Fruit fly (Drosophila melanogaster) whole organism, embryonic: ENCODE results near the gene Cyp4d14.

Experiments
- Atf3 ChIP-seq: fragments of 200-800 bp; sonication (Bioruptor generic); optimal IDR thresholded peaks from 3 replicates; lab custom pipeline; 2016; ENCODE audit warnings: missing biosample characterization, missing genetic modification characterization
- Atf6 ChIP-seq: fragments of 200-800 bp; sonication (Bioruptor generic); IDR thresholded peaks from 2 replicates; pipeline ENCODE4 v1.3.6; 2022; ENCODE audit warnings: missing biosample characterization, missing genetic modification characterization
- Blimp-1 ChIP-seq: fragments of 200-800 bp; sonication (Bioruptor generic); optimal IDR thresholded peaks from 3 replicates; lab custom pipeline; 2018; ENCODE audit warnings: missing biosample characterization, missing genetic modification characterization, mild to moderate bottlenecking, moderate library complexity, missing genetic modification reagents
- CG11695 ChIP-seq: fragments of 200-800 bp; sonication (Bioruptor generic); IDR thresholded peaks from 3 replicates; pipeline ENCODE4 v1.3.6; 2022; ENCODE audit warnings: missing biosample characterization, missing genetic modification characterization
- CG12104 ChIP-seq: fragments of 200-800 bp; sonication (Bioruptor generic); optimal IDR thresholded peaks from 3 replicates; lab custom pipeline; 2016; ENCODE audit warnings: missing biosample characterization, missing genetic modification characterization
- CG12219 ChIP-seq: fragments of 200-800 bp; sonication (Bioruptor generic); optimal IDR thresholded peaks from 3 replicates; lab custom pipeline; 2018; ENCODE audit warnings: missing biosample characterization, mild to moderate bottlenecking, missing genetic modification characterization
- CG13624 ChIP-seq: fragments of 200-800 bp; sonication (Bioruptor generic); optimal IDR thresholded peaks from 2 replicates; lab custom pipeline; 2016; ENCODE audit warnings: missing biosample characterization, missing genetic modification characterization
- CG13775 ChIP-seq: fragments of 200-800 bp; sonication (Bioruptor generic); optimal IDR thresholded peaks from 3 replicates; lab custom pipeline; 2017; ENCODE audit warnings: missing biosample characterization, mild to moderate bottlenecking, missing genetic modification characterization
- CG1647 ChIP-seq: fragments of 200-800 bp; sonication (Bioruptor generic); optimal IDR thresholded peaks from 3 replicates; lab custom pipeline; 2016; ENCODE audit warnings: missing biosample characterization, missing genetic modification characterization
- CG18011 ChIP-seq: fragments of 200-800 bp; sonication (Bioruptor generic); optimal IDR thresholded peaks from 2 replicates; lab custom pipeline; 2017; ENCODE audit warnings: missing biosample characterization, missing genetic modification characterization, mild to moderate bottlenecking, moderate library complexity, missing genotype
- CG18262 ChIP-seq: fragments of 200-800 bp; optimal IDR thresholded peaks from 3 replicates; lab custom pipeline; 2019; ENCODE audit warnings: missing biosample characterization, mild to moderate bottlenecking, missing genetic modification characterization, moderate library complexity
- CG2120 ChIP-seq: fragments of 200-800 bp; sonication (Bioruptor generic); optimal IDR thresholded peaks from 3 replicates; lab custom pipeline; 2016; ENCODE audit warnings: missing biosample characterization, missing genetic modification characterization
- CG32767 ChIP-seq: fragments of 200-800 bp; sonication (Bioruptor generic); IDR thresholded peaks from 2 replicates; pipeline ENCODE4 v1.3.6; 2022; ENCODE audit warnings: missing biosample characterization, missing genetic modification characterization
- CG3281 ChIP-seq: fragments of 200-800 bp; sonication (Bioruptor generic); optimal IDR thresholded peaks from 3 replicates; lab custom pipeline; 2017; ENCODE audit warnings: missing biosample characterization, mild to moderate bottlenecking, missing genetic modification characterization
- CG4282 ChIP-seq: fragments of 200-800 bp; sonication (Bioruptor generic); optimal IDR thresholded peaks from 2 replicates; lab custom pipeline; 2016; ENCODE audit warnings: missing biosample characterization, missing genetic modification characterization
- CG4328 ChIP-seq: fragments of 200-800 bp; sonication (Bioruptor generic); optimal IDR thresholded peaks from 3 replicates; lab custom pipeline; 2017; ENCODE audit warnings: missing biosample characterization, missing genetic modification reagents, missing genetic modification characterization
- CG6791 ChIP-seq: fragments of 200-800 bp; sonication (Bioruptor generic); IDR thresholded peaks from 3 replicates; pipeline ENCODE4 v1.3.6; 2022; ENCODE audit warnings: missing biosample characterization, missing genetic modification characterization; ENCODE audit not compliant: partially characterized antibody
- CG8089 ChIP-seq: fragments of 200-800 bp; sonication (Bioruptor generic); optimal IDR thresholded peaks from 3 replicates; lab custom pipeline; 2016; ENCODE audit warnings: missing biosample characterization, missing genetic modification characterization
- CG8478 ChIP-seq: fragments of >200 bp; optimal IDR thresholded peaks from 2 replicates; lab custom pipeline; 2018
- CG9932 ChIP-seq: fragments of 200-800 bp; sonication (Bioruptor generic); IDR thresholded peaks from 2 replicates; pipeline ENCODE4 v1.3.6; 2022; ENCODE audit warnings: missing biosample characterization, missing genetic modification characterization
- CoRest ChIP-seq: fragments of 200-800 bp; sonication (Bioruptor generic); optimal IDR thresholded peaks from 3 replicates; lab custom pipeline; 2018; ENCODE audit warnings: missing biosample characterization, mild to moderate bottlenecking, missing genetic modification characterization, moderate library complexity
- Dad ChIP-seq: fragments of 200-800 bp; sonication (Bioruptor generic); optimal IDR thresholded peaks from 3 replicates; lab custom pipeline; 2016; ENCODE audit warnings: missing biosample characterization, missing genetic modification characterization
- Drgx ChIP-seq: fragments of 200-800 bp; sonication (Bioruptor generic); IDR thresholded peaks from 2 replicates; pipeline ENCODE4 v1.3.6; 2022; ENCODE audit warnings: missing biosample characterization, missing genetic modification characterization
- Fer2 ChIP-seq: fragments of 200-800 bp; sonication (Bioruptor generic); optimal IDR thresholded peaks from 2 replicates; lab custom pipeline; 2018; ENCODE audit warnings: missing biosample characterization, mild to moderate bottlenecking, missing genetic modification characterization, moderate library complexity
- Hand ChIP-seq: fragments of 200-800 bp; sonication (Bioruptor generic); optimal IDR thresholded peaks from 2 replicates; lab custom pipeline; 2017; ENCODE audit warnings: mild to moderate bottlenecking, missing biosample characterization, missing genetic modification reagents, missing genetic modification characterization
- Hr51 ChIP-seq, 2 experiments: fragments of 200-800 bp; sonication (Bioruptor generic); optimal IDR thresholded peaks; 2 replicates in 1 of 2; 3 replicates in 1 of 2; lab custom pipeline; 2016 to 2018; ENCODE audit warnings: missing biosample characterization in 2 of 2, missing genetic modification characterization in 2 of 2, mild to moderate bottlenecking in 1 of 2, moderate library complexity in 1 of 2
- Sox100B ChIP-seq: fragments of 200-800 bp; sonication (Bioruptor generic); optimal IDR thresholded peaks from 3 replicates; lab custom pipeline; 2018; ENCODE audit warnings: missing biosample characterization, mild to moderate bottlenecking, missing genetic modification characterization
- YL-1 ChIP-seq: fragments of 200-800 bp; sonication (Bioruptor generic); optimal IDR thresholded peaks from 3 replicates; lab custom pipeline; 2017; ENCODE audit warnings: missing biosample characterization, mild to moderate bottlenecking, missing genetic modification characterization
- bcd ChIP-seq: fragments of 200-800 bp; sonication (Bioruptor generic); optimal IDR thresholded peaks from 2 replicates; lab custom pipeline; 2017; ENCODE audit warnings: missing biosample characterization, mild to moderate bottlenecking, missing genetic modification characterization
- dati ChIP-seq: fragments of 200-800 bp; sonication (Bioruptor generic); IDR thresholded peaks from 2 replicates; pipeline ENCODE4 v1.3.6; 2022; ENCODE audit warnings: missing biosample characterization, missing genetic modification characterization
- disco-r ChIP-seq: fragments of 200-800 bp; sonication (Bioruptor generic); optimal IDR thresholded peaks from 2 replicates; lab custom pipeline; 2016; ENCODE audit warnings: missing biosample characterization, missing genetic modification characterization
- dpn ChIP-seq, 2 experiments: fragments of 200-800 bp; sonication (Bioruptor generic); optimal IDR thresholded peaks; 3 replicates each; lab custom pipeline; 2016; ENCODE audit warnings: missing biosample characterization in 2 of 2, missing genetic modification characterization in 2 of 2
- eyg ChIP-seq: fragments of 200-800 bp; sonication (Bioruptor generic); optimal IDR thresholded peaks from 3 replicates; lab custom pipeline; 2016; ENCODE audit warnings: missing biosample characterization, missing genetic modification characterization
- fd64A ChIP-seq: fragments of 200-800 bp; sonication (Bioruptor generic); optimal IDR thresholded peaks from 3 replicates; lab custom pipeline; 2018; ENCODE audit warnings: missing biosample characterization, mild to moderate bottlenecking, missing genetic modification characterization
- gfzf ChIP-seq: fragments of 200-800 bp; sonication (Bioruptor generic); optimal IDR thresholded peaks from 2 replicates; lab custom pipeline; 2016; ENCODE audit warnings: missing biosample characterization, mild to moderate bottlenecking, missing genetic modification characterization, moderate library complexity
- jigr1 ChIP-seq: fragments of 200-800 bp; sonication (Bioruptor generic); IDR thresholded peaks from 3 replicates; pipeline ENCODE4 v1.3.6; 2022; ENCODE audit warnings: missing biosample characterization, missing genetic modification characterization
- ken ChIP-seq: fragments of 200-800 bp; sonication (Bioruptor generic); IDR thresholded peaks from 3 replicates; pipeline ENCODE4 v1.3.6; 2022; ENCODE audit warnings: missing biosample characterization, missing genetic modification characterization
- knrl ChIP-seq: fragments of 200-800 bp; sonication (Bioruptor generic); IDR thresholded peaks from 3 replicates; pipeline ENCODE4 v1.3.6; 2022; ENCODE audit warnings: missing biosample characterization, missing genetic modification characterization; ENCODE audit not compliant: partially characterized antibody
- lilli ChIP-seq: fragments of 200-800 bp; sonication (Bioruptor generic); optimal IDR thresholded peaks from 3 replicates; lab custom pipeline; 2016; ENCODE audit warnings: missing biosample characterization, missing genetic modification characterization
- luna ChIP-seq: fragments of 200-800 bp; sonication (Bioruptor generic); optimal IDR thresholded peaks from 2 replicates; lab custom pipeline; 2016; ENCODE audit warnings: missing biosample characterization, missing genetic modification characterization
- otp ChIP-seq: fragments of 200-800 bp; sonication (Bioruptor generic); IDR thresholded peaks from 3 replicates; pipeline ENCODE4, ENCODE4 v1.3.6; 2022; ENCODE audit warnings: missing biosample characterization, missing genetic modification characterization
- sd ChIP-seq: fragments of 200-800 bp; sonication (Bioruptor generic); optimal IDR thresholded peaks from 3 replicates; lab custom pipeline; 2018; ENCODE audit warnings: missing biosample characterization, mild to moderate bottlenecking, missing genetic modification characterization, moderate library complexity
- sens-2 ChIP-seq: fragments of 200-800 bp; sonication (Bioruptor generic); IDR thresholded peaks from 2 replicates; pipeline ENCODE4 v1.3.6; 2022; ENCODE audit warnings: missing biosample characterization, missing genetic modification characterization
- sima ChIP-seq: fragments of 200-800 bp; sonication (Bioruptor generic); optimal IDR thresholded peaks from 2 replicates; lab custom pipeline; 2016; ENCODE audit warnings: missing biosample characterization, missing genetic modification characterization
- sna ChIP-seq: fragments of 200-800 bp; sonication (Bioruptor generic); IDR thresholded peaks from 2 replicates; pipeline ENCODE4 v1.3.6; 2022; ENCODE audit warnings: missing biosample characterization, missing genetic modification characterization; ENCODE audit not compliant: partially characterized antibody
- sr ChIP-seq: fragments of 200-800 bp; sonication (Bioruptor generic); IDR thresholded peaks from 3 replicates; pipeline ENCODE4 v1.3.6; 2022; ENCODE audit warnings: missing biosample characterization, missing genetic modification characterization
- ssp ChIP-seq: fragments of 200-800 bp; sonication (Bioruptor generic); IDR thresholded peaks from 2 replicates; pipeline ENCODE4 v1.3.6; 2022; ENCODE audit warnings: missing biosample characterization, missing genetic modification characterization
- stwl ChIP-seq: fragments of 200-800 bp; sonication (Bioruptor generic); optimal IDR thresholded peaks from 3 replicates; lab custom pipeline; 2018; ENCODE audit warnings: missing biosample characterization, mild to moderate bottlenecking, missing genetic modification characterization, moderate library complexity
- tll ChIP-seq, 2 experiments: fragments of 200-800 bp in 1 of 2; fragments of >200 bp in 1 of 2; sonication (Bioruptor generic) in 1 of 2; optimal IDR thresholded peaks; 2 replicates each; lab custom pipeline; 2017 to 2019; ENCODE audit warnings: missing biosample characterization in 2 of 2, missing genetic modification characterization in 2 of 2, mild to moderate bottlenecking in 1 of 2, moderate library complexity in 1 of 2
- vnd ChIP-seq: fragments of 200-800 bp; sonication (Bioruptor generic); IDR thresholded peaks from 3 replicates; pipeline ENCODE4 v1.3.6; 2022; ENCODE audit warnings: missing biosample characterization, missing genetic modification characterization; ENCODE audit not compliant: partially characterized antibody
- wor ChIP-seq: fragments of 200-800 bp; sonication (Bioruptor generic); IDR thresholded peaks from 2 replicates; pipeline ENCODE4 v1.3.6; 2022; ENCODE audit warnings: missing biosample characterization, missing genetic modification characterization
- zfh1 ChIP-seq: fragments of 200-800 bp; sonication (Bioruptor generic); IDR thresholded peaks from 3 replicates; pipeline ENCODE4 v1.3.6; 2022; ENCODE audit warnings: missing biosample characterization, missing genetic modification characterization

The Cyp4d14 gene

DNA sequence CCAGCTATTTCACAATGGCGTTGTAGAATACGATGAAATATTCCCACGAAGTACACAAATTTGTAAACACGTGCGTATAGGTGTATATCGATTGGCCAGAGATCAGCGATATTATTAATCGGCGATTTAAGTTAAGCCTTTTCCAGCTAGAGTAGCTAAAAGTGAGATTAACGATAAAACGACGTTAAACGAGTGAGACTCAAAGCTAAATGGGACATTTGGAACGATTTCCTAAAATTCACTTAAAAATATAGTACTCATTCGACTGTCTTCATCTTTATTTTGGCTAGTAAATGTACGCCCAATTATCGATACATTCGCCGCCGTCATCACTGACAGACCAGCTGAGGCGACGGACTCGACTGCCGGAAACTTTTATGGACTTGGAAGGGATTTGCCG, 9.4 kb upstream of the Cyp4d14 start, which contains the start of the genes Nmd3 and CG17776 (continued):
- TF ChIP-seq sens-2 (GFP tag; lab: Robert Waterston, UW) (no peak), zfh1 (GFP tag; lab: Robert Waterston, UW) (no peak), CG4282 (no peak), Blimp-1 (GFP tag; lab: Kevin White, UChicago) (no peak), gfzf (GFP tag; lab: Kevin White, UChicago) (peak; percentile 6), jigr1 (GFP tag; lab: Robert Waterston, UW) (no peak), CoRest (tag; lab: Kevin White, UChicago) (no peak), vnd (peak; percentile 83), YL-1 (peak; percentile 46), Fer2 (tag; lab: Kevin White, UChicago) (no peak), Atf6 (no peak), disco-r (GFP tag; lab: Kevin White, UChicago) (no peak), CG12104 (GFP tag; lab: Kevin White, UChicago) (no peak), CG2120 (peak; percentile 35), fd64A (GFP tag; lab: Kevin White, UChicago) (no peak), CG32767 (GFP tag; lab: Robert Waterston, UW) (no peak), CG8089 (GFP tag; lab: Kevin White, UChicago) (no peak), Hand (GFP tag; lab: Kevin White, UChicago) (no peak), CG6791 (GFP tag; lab: Robert Waterston, UW) (peak; percentile 60; the same call in 2 of the 3 replicates), sr (no peak), CG13775 (no peak), CG18262 (peak; percentile 7), dpn (GFP tag; optimal IDR thresholded peaks at IDR 0.05; lab: Kevin White, UChicago) (peak in 1 of 2 experiments; percentile 5), Dad (no peak), bcd (GFP tag; lab: Kevin White, UChicago) (peak; percentile 33), CG12219 (GFP tag; lab: Kevin White, UChicago) (no peak), CG8478 (lab: Kevin White, UChicago) (no peak), knrl (GFP tag; lab: Robert Waterston, UW) (peak; percentile 58; the same call in 2 of the 3 replicates), tll (GFP tag; optimal IDR thresholded peaks at IDR 0.05; lab: Kevin White, UChicago) (no peak), Atf3 (GFP tag; lab: Kevin White, UChicago) (no peak), CG1647 (no peak), ken (GFP tag; lab: Robert Waterston, UW) (no peak), wor (GFP tag; lab: Robert Waterston, UW) (no peak), sd (tag; lab: Kevin White, UChicago) (no peak), Sox100B (GFP tag; lab: Kevin White, UChicago) (no peak), stwl (tag; lab: Kevin White, UChicago) (peak; percentile 7), lilli (GFP tag; lab: Kevin White, UChicago) (no peak), CG18011 (no peak), dati (GFP tag; lab: Robert Waterston, UW) (no peak), CG11695 (GFP tag; lab: Robert Waterston, UW) (no peak), CG3281 (GFP tag; lab: Kevin White, UChicago) (no peak), otp (GFP tag; lab: Robert Waterston, UW) (no peak), eyg (GFP tag; lab: Kevin White, UChicago) (no peak), sima (no peak), Drgx (no peak), Hr51 (GFP tag; optimal IDR thresholded peaks at IDR 0.05; lab: Kevin White, UChicago) (no peak), CG9932 (no peak; the same call in 1 of the 2 replicates), sna (GFP tag; lab: Robert Waterston, UW) (peak; percentile 77), CG4328 (GFP tag; lab: Kevin White, UChicago) (no peak), luna (GFP tag; lab: Kevin White, UChicago) (no peak), CG13624 (GFP tag; lab: Kevin White, UChicago) (peak; percentile 46), ssp (no peak)
